Fruit fly (Drosophila melanogaster): ENCODE results near the gene CG46310.

- TF ChIP-seq Sin3A (optimal IDR thresholded peaks at IDR 0.05) = no peak
- no peak for TF ChIP-seq Myc (optimal IDR thresholded peaks at IDR 0.05)
- no peak for TF ChIP-seq psq (optimal IDR thresholded peaks at IDR 0.05)
- no peak for TF ChIP-seq ttk (optimal IDR thresholded peaks at IDR 0.05)
These were observed 44.1 kb upstream of the CG46310 start for dm6 chr3R:23129617-23130016.

Data from Kc167 (cell line).